Fruit fly (Drosophila melanogaster) whole organism, adult: ENCODE measurements around the gene CG7298.

Experiments
- CG11617 ChIP-seq: fragments of 200-800 bp; sonication (Bioruptor generic); optimal IDR thresholded peaks from 2 replicates; lab custom pipeline; 2017; ENCODE audit warnings: mild to moderate bottlenecking, missing biosample characterization, missing genetic modification reagents, missing genetic modification characterization
- CG12768 ChIP-seq: fragments of 200-800 bp; sonication (Bioruptor generic); optimal IDR thresholded peaks from 2 replicates; lab custom pipeline; 2017; ENCODE audit warnings: missing biosample characterization, missing genetic modification characterization, mild to moderate bottlenecking, moderate library complexity, missing genetic modification reagents
- CG14711 ChIP-seq: fragments of 200-800 bp; sonication (Bioruptor generic); optimal IDR thresholded peaks from 2 replicates; lab custom pipeline; 2018; ENCODE audit warnings: missing biosample characterization, mild to moderate bottlenecking, missing genetic modification characterization, moderate library complexity
- CG1620 ChIP-seq: fragments of 200-800 bp; sonication (Bioruptor generic); optimal IDR thresholded peaks from 2 replicates; lab custom pipeline; 2016; ENCODE audit warnings: missing biosample characterization, missing genetic modification characterization
- CG33017 ChIP-seq: fragments of 200-800 bp; sonication (Bioruptor generic); optimal IDR thresholded peaks from 2 replicates; lab custom pipeline; 2018; ENCODE audit warnings: missing biosample characterization, mild to moderate bottlenecking, missing genetic modification characterization, moderate library complexity
- CG5204 ChIP-seq: fragments of 200-800 bp; sonication (Bioruptor generic); optimal IDR thresholded peaks from 2 replicates; lab custom pipeline; 2016; ENCODE audit warnings: missing biosample characterization, missing genetic modification characterization
- CG7045 ChIP-seq: fragments of 200-800 bp; sonication (Bioruptor generic); optimal IDR thresholded peaks from 2 replicates; lab custom pipeline; 2017; ENCODE audit warnings: missing biosample characterization, mild to moderate bottlenecking, missing genetic modification characterization
- CG7101 ChIP-seq: fragments of 200-800 bp; sonication (Bioruptor generic); optimal IDR thresholded peaks from 2 replicates; lab custom pipeline; 2018; ENCODE audit warnings: missing biosample characterization, mild to moderate bottlenecking, missing genetic modification characterization, moderate library complexity
- Clk ChIP-seq: fragments of 200-800 bp; sonication (Bioruptor generic); optimal IDR thresholded peaks from 2 replicates; lab custom pipeline; 2017; ENCODE audit warnings: missing biosample characterization, missing genetic modification characterization
- Crg-1 ChIP-seq: fragments of 200-800 bp; sonication (Bioruptor generic); optimal IDR thresholded peaks from 2 replicates; lab custom pipeline; 2016; ENCODE audit warnings: missing biosample characterization, missing genetic modification characterization
- Hr96 ChIP-seq: fragments of 200-800 bp; sonication (Bioruptor generic); optimal IDR thresholded peaks from 2 replicates; lab custom pipeline; 2016; ENCODE audit warnings: missing biosample characterization, missing genetic modification characterization
- Mnt ChIP-seq: fragments of 200-800 bp; sonication (Bioruptor generic); optimal IDR thresholded peaks from 2 replicates; lab custom pipeline; 2016; ENCODE audit warnings: missing biosample characterization, mild to moderate bottlenecking, missing genetic modification characterization
- bab1 ChIP-seq: fragments of 200-800 bp; sonication (Bioruptor generic); optimal IDR thresholded peaks from 3 replicates; lab custom pipeline; 2019; ENCODE audit warnings: missing biosample characterization, mild to moderate bottlenecking, missing genetic modification characterization, moderate library complexity
- cic ChIP-seq: fragments of 200-800 bp; sonication (Bioruptor generic); optimal IDR thresholded peaks from 2 replicates; lab custom pipeline; 2017; ENCODE audit warnings: missing biosample characterization, mild to moderate bottlenecking, missing genetic modification characterization, moderate library complexity
- cnc ChIP-seq, 2 experiments: fragments of >200 bp; optimal IDR thresholded peaks; 2 replicates each; lab custom pipeline; 2017
- kay ChIP-seq: fragments of 200-800 bp; sonication (Bioruptor generic); peaks from one replicate; lab custom pipeline; 2016; ENCODE audit warnings: missing biosample characterization, missing genetic modification characterization, borderline replicate concordance
- ovo ChIP-seq: fragments of 200-800 bp; sonication (Bioruptor generic); optimal IDR thresholded peaks from 2 replicates; lab custom pipeline; 2016; ENCODE audit warnings: missing biosample characterization, missing genetic modification characterization
- pad ChIP-seq: fragments of 200-800 bp; sonication (Bioruptor generic); optimal IDR thresholded peaks from 3 replicates; lab custom pipeline; 2017; ENCODE audit warnings: missing biosample characterization, missing genetic modification characterization, mild to moderate bottlenecking, moderate library complexity, missing genetic modification reagents
- tj ChIP-seq: fragments of 200-800 bp; sonication (Bioruptor generic); optimal IDR thresholded peaks from 3 replicates; lab custom pipeline; 2017; ENCODE audit warnings: missing biosample characterization, mild to moderate bottlenecking, missing genetic modification characterization, moderate library complexity
- toe ChIP-seq: fragments of 200-800 bp; sonication (Bioruptor generic); optimal IDR thresholded peaks from 2 replicates; lab custom pipeline; 2016; ENCODE audit warnings: missing biosample characterization, missing genetic modification characterization

CG7298 gene

dm6 chr3L:20221412-20221864 lies 18.0 kb upstream of the CG7298 start, which contains the start of gene CG17145:
Gene CG17145, plus strand, starts transcription at chr3L:20221814.
- TF ChIP-seq toe (GFP tag; lab: Kevin White, UChicago) (no peak), tj (GFP tag; lab: Kevin White, UChicago) (no peak), CG1620 (no peak), Mnt (no peak), ovo (GFP tag; lab: Kevin White, UChicago) (no peak), pad (GFP tag; lab: Kevin White, UChicago) (no peak), cnc (optimal IDR thresholded peaks at IDR 0.05; lab: Kevin White, UChicago) (no peak), bab1 (no peak), CG7101 (tag; lab: Kevin White, UChicago) (no peak), Crg-1 (GFP tag; lab: Kevin White, UChicago) (no peak), CG7045 (no peak), CG12768 (GFP tag; lab: Kevin White, UChicago) (no peak)

DNA sequence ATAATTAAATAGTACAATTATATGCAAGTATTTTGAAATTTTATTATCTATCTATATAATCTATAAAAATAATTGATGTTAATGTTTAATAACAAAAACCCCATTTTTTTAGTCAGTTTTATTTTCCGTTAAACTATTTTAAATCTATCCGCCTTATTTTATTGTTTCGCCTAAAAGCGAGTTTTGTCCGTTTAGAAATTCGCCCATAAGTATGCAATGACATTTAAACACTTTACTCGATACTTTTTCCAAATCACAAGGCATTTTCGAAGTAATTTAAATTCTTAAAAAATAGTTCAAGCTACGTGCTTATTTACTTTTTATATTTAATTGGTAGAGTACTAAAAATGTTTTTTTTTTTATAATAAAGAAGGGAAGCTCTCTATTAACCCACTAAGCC lies 17.4 kb upstream of the CG7298 start:
- TF ChIP-seq CG7101 (tag; lab: Kevin White, UChicago) (no peak), CG7045 (no peak), CG5204 (GFP tag; lab: Kevin White, UChicago) (no peak), kay (GFP tag; lab: Kevin White, UChicago) (no peak), Mnt (no peak), CG33017 (tag; lab: Kevin White, UChicago) (no peak), pad (GFP tag; lab: Kevin White, UChicago) (no peak), CG1620 (no peak), tj (GFP tag; lab: Kevin White, UChicago) (no peak), CG11617 (GFP tag; lab: Kevin White, UChicago) (no peak), toe (GFP tag; lab: Kevin White, UChicago) (no peak), Hr96 (GFP tag; lab: Kevin White, UChicago) (no peak), CG14711 (tag; lab: Kevin White, UChicago) (no peak), Crg-1 (GFP tag; lab: Kevin White, UChicago) (no peak), bab1 (no peak), Clk (GFP tag; lab: Kevin White, UChicago) (no peak), cnc (optimal IDR thresholded peaks at IDR 0.05; lab: Kevin White, UChicago) (no peak)

DNA sequence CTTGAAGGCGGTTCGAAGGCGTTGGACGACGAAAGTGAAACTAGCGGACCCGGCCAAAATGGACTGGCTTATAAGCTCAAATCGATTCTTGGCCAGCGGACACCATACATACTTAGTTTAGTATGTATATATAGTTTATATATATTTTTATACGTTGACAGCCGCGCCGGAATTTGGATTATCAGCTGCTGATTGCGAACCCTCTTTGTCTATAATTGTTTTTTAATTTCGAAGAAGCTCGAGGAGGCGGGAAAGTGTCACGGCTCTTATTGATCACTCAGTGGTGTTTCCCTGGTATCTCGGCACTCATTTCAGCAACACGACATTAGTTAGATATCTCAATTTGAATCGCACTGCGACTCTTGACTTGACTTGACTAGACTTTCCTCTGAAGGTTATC lies 16.9 kb upstream of the CG7298 start, which contains the start of gene CG6933:
Gene CG6933, minus strand, starts transcription at position 47 of the 400 bp plus-strand sequence.
- no peak for TF ChIP-seq ovo (GFP tag; lab: Kevin White, UChicago)
- no peak for TF ChIP-seq kay (GFP tag; lab: Kevin White, UChicago)
- TF ChIP-seq cic (GFP tag; lab: Kevin White, UChicago), result no peak
- no peak for TF ChIP-seq Hr96 (GFP tag; lab: Kevin White, UChicago)
- TF ChIP-seq CG33017 (tag; lab: Kevin White, UChicago), result no peak
- TF ChIP-seq CG11617 (GFP tag; lab: Kevin White, UChicago), result no peak
- TF ChIP-seq CG5204 (GFP tag; lab: Kevin White, UChicago), result no peak
- TF ChIP-seq CG12768 (GFP tag; lab: Kevin White, UChicago), result no peak
- no peak for TF ChIP-seq cnc (optimal IDR thresholded peaks at IDR 0.05; lab: Kevin White, UChicago)
- TF ChIP-seq Clk (GFP tag; lab: Kevin White, UChicago), result no peak
- TF ChIP-seq CG7045, result no peak
- TF ChIP-seq Crg-1 (GFP tag; lab: Kevin White, UChicago), result no peak
- TF ChIP-seq Mnt, result no peak
- no peak for TF ChIP-seq CG1620
- TF ChIP-seq pad (GFP tag; lab: Kevin White, UChicago), result no peak
- no peak for TF ChIP-seq CG7101 (tag; lab: Kevin White, UChicago)
- TF ChIP-seq tj (GFP tag; lab: Kevin White, UChicago), result no peak
- TF ChIP-seq toe (GFP tag; lab: Kevin White, UChicago), result no peak
- TF ChIP-seq CG14711 (tag; lab: Kevin White, UChicago), result no peak

DNA sequence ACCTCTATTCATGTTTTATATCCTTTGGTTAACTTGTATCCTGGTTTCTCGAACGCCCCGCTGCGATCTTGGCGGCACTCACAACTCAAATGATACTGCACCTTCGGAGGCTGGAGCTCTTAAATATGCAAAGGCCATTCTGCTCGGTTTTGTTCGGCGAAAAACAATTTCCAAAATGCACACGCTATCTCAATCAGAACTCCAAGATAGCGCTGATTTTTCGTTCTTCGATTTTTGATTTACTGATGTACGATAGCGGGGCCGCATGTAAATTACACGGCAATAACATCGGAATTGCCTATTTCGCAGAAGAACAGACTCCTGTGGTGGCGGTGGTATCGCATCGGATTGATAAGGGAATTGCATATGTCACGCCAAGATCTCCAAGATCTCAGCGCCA lies 8.5 kb upstream of the CG7298 start, which contains the start of gene CG7017:
Gene CG7017, minus strand, starts transcription at position 101 of the 400 bp plus-strand sequence.
- no peak for TF ChIP-seq CG12768 (GFP tag; lab: Kevin White, UChicago)
- no peak for TF ChIP-seq tj (GFP tag; lab: Kevin White, UChicago)
- TF ChIP-seq toe (GFP tag; lab: Kevin White, UChicago), result no peak
- TF ChIP-seq CG7045, result no peak
- TF ChIP-seq Crg-1 (GFP tag; lab: Kevin White, UChicago), result no peak
- TF ChIP-seq Hr96 (GFP tag; lab: Kevin White, UChicago), result no peak
- TF ChIP-seq bab1, result no peak
- no peak for TF ChIP-seq CG1620
- no peak for TF ChIP-seq Mnt
- TF ChIP-seq CG14711 (tag; lab: Kevin White, UChicago), result no peak
- no peak for TF ChIP-seq CG33017 (tag; lab: Kevin White, UChicago)
- no peak for TF ChIP-seq CG7101 (tag; lab: Kevin White, UChicago)
- no peak for TF ChIP-seq cic (GFP tag; lab: Kevin White, UChicago)

- TF ChIP-seq kay (GFP tag; lab: Kevin White, UChicago), result no peak
- TF ChIP-seq bab1, result no peak
- TF ChIP-seq CG1620, result no peak
- TF ChIP-seq CG12768 (GFP tag; lab: Kevin White, UChicago), result no peak
- no peak for TF ChIP-seq ovo (GFP tag; lab: Kevin White, UChicago)
- TF ChIP-seq CG7101 (tag; lab: Kevin White, UChicago), result no peak
- no peak for TF ChIP-seq toe (GFP tag; lab: Kevin White, UChicago)
- TF ChIP-seq CG11617 (GFP tag; lab: Kevin White, UChicago), result no peak
- TF ChIP-seq Crg-1 (GFP tag; lab: Kevin White, UChicago), result no peak
Observed at dm6 chr3L:20209896-20210295, 6.4 kb upstream of the CG7298 start.

dm6 chr3L:20209092-20209491 lies 5.6 kb upstream of the CG7298 start:
- TF ChIP-seq cic (GFP tag; lab: Kevin White, UChicago), result peak; percentile 32
- no peak for TF ChIP-seq cnc (optimal IDR thresholded peaks at IDR 0.05; lab: Kevin White, UChicago)
